Fruit fly (Drosophila melanogaster) whole organism, embryonic: ENCODE measurements around the gene CG6738.

Source experiments
- BEAF-32 ChIP-seq: fragments of 200-800 bp; sonication (Bioruptor generic); optimal IDR thresholded peaks from 3 replicates; lab custom pipeline; 2017; ENCODE audit warnings: missing biosample characterization, missing genetic modification characterization, mild to moderate bottlenecking, moderate library complexity, missing genetic modification reagents
- CG12219 ChIP-seq: fragments of 200-800 bp; sonication (Bioruptor generic); optimal IDR thresholded peaks from 3 replicates; lab custom pipeline; 2018; ENCODE audit warnings: missing biosample characterization, mild to moderate bottlenecking, missing genetic modification characterization
- CG13775 ChIP-seq: fragments of 200-800 bp; sonication (Bioruptor generic); optimal IDR thresholded peaks from 3 replicates; lab custom pipeline; 2017; ENCODE audit warnings: missing biosample characterization, mild to moderate bottlenecking, missing genetic modification characterization
- CG17385 ChIP-seq: fragments of 200-800 bp; sonication (Bioruptor generic); optimal IDR thresholded peaks from 3 replicates; lab custom pipeline; 2018; ENCODE audit warnings: missing biosample characterization, mild to moderate bottlenecking, missing genetic modification characterization
- CG17568 ChIP-seq: fragments of 200-800 bp; sonication (Bioruptor generic); optimal IDR thresholded peaks from 2 replicates; lab custom pipeline; 2018; ENCODE audit warnings: missing biosample characterization, mild to moderate bottlenecking, missing genetic modification characterization, moderate library complexity
- CG2202 ChIP-seq: fragments of 200-800 bp; sonication (Bioruptor generic); optimal IDR thresholded peaks from 2 replicates; lab custom pipeline; 2018; ENCODE audit warnings: missing biosample characterization, mild to moderate bottlenecking, missing genetic modification characterization
- CG31224 ChIP-seq: fragments of 200-800 bp; sonication (Bioruptor generic); IDR thresholded peaks from 2 replicates; pipeline ENCODE4 v1.3.6; 2022; ENCODE audit warnings: missing biosample characterization, missing genetic modification characterization
- CG31441 ChIP-seq: fragments of 200-800 bp; sonication (Bioruptor generic); IDR thresholded peaks from 2 replicates; pipeline ENCODE4 v1.3.6; 2022; ENCODE audit warnings: missing biosample characterization, missing genetic modification characterization
- CG3163 ChIP-seq: fragments of 200-800 bp; sonication (Bioruptor generic); optimal IDR thresholded peaks from 3 replicates; lab custom pipeline; 2016; ENCODE audit warnings: missing biosample characterization, missing genetic modification characterization
- CG32532 ChIP-seq: fragments of 200-800 bp; sonication (Bioruptor generic); IDR thresholded peaks from 2 replicates; pipeline ENCODE4 v1.3.6; 2022; ENCODE audit warnings: missing biosample characterization, missing genetic modification characterization
- CG33213 ChIP-seq: fragments of 200-800 bp; sonication (Bioruptor generic); optimal IDR thresholded peaks from 3 replicates; lab custom pipeline; 2016; ENCODE audit warnings: missing biosample characterization, missing genetic modification characterization
- CG3838 ChIP-seq: fragments of 200-800 bp; sonication (Bioruptor generic); optimal IDR thresholded peaks from 3 replicates; lab custom pipeline; 2016; ENCODE audit warnings: missing biosample characterization, missing genetic modification characterization
- CG43689 ChIP-seq: fragments of 200-800 bp; sonication (Bioruptor generic); IDR thresholded peaks from 2 replicates; pipeline ENCODE4 v1.3.6; 2022; ENCODE audit warnings: missing biosample characterization, missing genetic modification characterization
- CG7372 ChIP-seq: fragments of 200-800 bp; sonication (Bioruptor generic); IDR thresholded peaks from 2 replicates; pipeline ENCODE4 v1.3.6; 2022; ENCODE audit warnings: missing biosample characterization, missing genetic modification characterization
- CG7839 ChIP-seq: fragments of 200-800 bp; sonication (Bioruptor generic); optimal IDR thresholded peaks from 3 replicates; lab custom pipeline; 2018; ENCODE audit warnings: missing biosample characterization, mild to moderate bottlenecking, missing genetic modification characterization, moderate library complexity
- CG9797 ChIP-seq: fragments of 200-800 bp; sonication (Bioruptor generic); optimal IDR thresholded peaks from 3 replicates; lab custom pipeline; 2018; ENCODE audit warnings: missing biosample characterization, mild to moderate bottlenecking, missing genetic modification characterization
- CG9817 ChIP-seq: fragments of 200-800 bp; sonication (Bioruptor generic); optimal IDR thresholded peaks from 2 replicates; lab custom pipeline; 2018; ENCODE audit warnings: missing biosample characterization, mild to moderate bottlenecking, missing genetic modification characterization, moderate library complexity
- Camta ChIP-seq: fragments of 200-800 bp; sonication (Bioruptor generic); optimal IDR thresholded peaks from 2 replicates; lab custom pipeline; 2016; ENCODE audit warnings: missing biosample characterization, missing genetic modification characterization
- D ChIP-seq, 2 experiments: fragments of 200-800 bp in 1 of 2; fragments of >200 bp in 1 of 2; sonication (Bioruptor generic) in 1 of 2; optimal IDR thresholded peaks; 2 replicates in 1 of 2; 3 replicates in 1 of 2; lab custom pipeline; 2017; ENCODE audit warnings: mild to moderate bottlenecking in 1 of 2, missing biosample characterization in 1 of 2, missing genetic modification characterization in 1 of 2, missing genetic modification reagents in 1 of 2
- Dad ChIP-seq: fragments of 200-800 bp; sonication (Bioruptor generic); optimal IDR thresholded peaks from 3 replicates; lab custom pipeline; 2016; ENCODE audit warnings: missing biosample characterization, missing genetic modification characterization
- Gug ChIP-seq: fragments of 200-800 bp; sonication (Bioruptor generic); IDR thresholded peaks from 4 replicates; pipeline ENCODE4 v1.3.6; 2022; ENCODE audit warnings: missing biosample characterization, missing genetic modification characterization
- Kr ChIP-seq: fragments of 200-800 bp; sonication (Bioruptor generic); optimal IDR thresholded peaks from 2 replicates; lab custom pipeline; 2017; ENCODE audit warnings: missing biosample characterization, mild to moderate bottlenecking, missing genetic modification characterization
- Lim3 ChIP-seq: fragments of 200-800 bp; sonication (Bioruptor generic); IDR thresholded peaks from 2 replicates; pipeline ENCODE4 v1.3.6; 2022; ENCODE audit warnings: missing biosample characterization, missing genetic modification characterization
- NC2α ChIP-seq: fragments of 200-800 bp; sonication (Bioruptor generic); optimal IDR thresholded peaks from 2 replicates; lab custom pipeline; 2016; ENCODE audit warnings: missing biosample characterization, missing genetic modification characterization
- Nf-YB ChIP-seq: fragments of 200-800 bp; sonication (Bioruptor generic); optimal IDR thresholded peaks from 3 replicates; lab custom pipeline; 2019; ENCODE audit warnings: missing biosample characterization, mild to moderate bottlenecking, missing genetic modification characterization, moderate library complexity
- Rx ChIP-seq: fragments of 200-800 bp; sonication (Bioruptor generic); IDR thresholded peaks from 2 replicates; pipeline ENCODE4 v1.3.6; 2022; ENCODE audit warnings: missing biosample characterization, missing genetic modification characterization
- Sry-β ChIP-seq: fragments of 200-800 bp; sonication (Bioruptor generic); optimal IDR thresholded peaks from 2 replicates; lab custom pipeline; 2018; ENCODE audit warnings: missing biosample characterization, mild to moderate bottlenecking, missing genetic modification characterization, moderate library complexity
- Sry-δ ChIP-seq: fragments of 200-800 bp; sonication (Bioruptor generic); optimal IDR thresholded peaks from 2 replicates; lab custom pipeline; 2016; ENCODE audit warnings: missing biosample characterization, missing genetic modification characterization
- Ssrp ChIP-seq: fragments of 200-800 bp; sonication (Bioruptor generic); optimal IDR thresholded peaks from 2 replicates; lab custom pipeline; 2018; ENCODE audit warnings: missing biosample characterization, mild to moderate bottlenecking, missing genetic modification characterization, moderate library complexity
- Tbp ChIP-seq: fragments of >200 bp; optimal IDR thresholded peaks from 2 replicates; lab custom pipeline; 2018; ENCODE audit warnings: missing biosample characterization, missing genetic modification characterization
- ab ChIP-seq: fragments of 200-800 bp; sonication (Bioruptor generic); optimal IDR thresholded peaks from 2 replicates; lab custom pipeline; 2016; ENCODE audit warnings: missing biosample characterization, missing genetic modification characterization
- ac ChIP-seq: fragments of 200-800 bp; sonication (Bioruptor generic); optimal IDR thresholded peaks from 3 replicates; lab custom pipeline; 2017; ENCODE audit warnings: missing biosample characterization, mild to moderate bottlenecking, missing genetic modification characterization
- eve ChIP-seq, 2 experiments: fragments of >200 bp; optimal IDR thresholded peaks; 2 replicates each; lab custom pipeline; 2017; ENCODE audit warnings: missing biosample characterization in 2 of 2, missing genetic modification characterization in 2 of 2
- eyg ChIP-seq: fragments of 200-800 bp; sonication (Bioruptor generic); optimal IDR thresholded peaks from 3 replicates; lab custom pipeline; 2016; ENCODE audit warnings: missing biosample characterization, missing genetic modification characterization
- fd102C ChIP-seq: fragments of 200-800 bp; sonication (Bioruptor generic); optimal IDR thresholded peaks from 2 replicates; lab custom pipeline; 2018; ENCODE audit warnings: missing biosample characterization, mild to moderate bottlenecking, missing genetic modification characterization, moderate library complexity
- fd96Cb ChIP-seq: fragments of 200-800 bp; sonication (Bioruptor generic); optimal IDR thresholded peaks from 2 replicates; lab custom pipeline; 2018; ENCODE audit warnings: missing biosample characterization, mild to moderate bottlenecking, missing genetic modification characterization, moderate library complexity
- gce ChIP-seq: fragments of 200-800 bp; sonication (Bioruptor generic); IDR thresholded peaks from 3 replicates; pipeline ENCODE4 v1.3.6; 2022; ENCODE audit warnings: missing biosample characterization, missing genetic modification characterization
- grau ChIP-seq: fragments of 200-800 bp; optimal IDR thresholded peaks from 3 replicates; lab custom pipeline; 2019; ENCODE audit warnings: missing biosample characterization, mild to moderate bottlenecking, missing genetic modification characterization, moderate library complexity
- hb ChIP-seq: fragments of 200-800 bp; sonication (Bioruptor generic); IDR thresholded peaks from 3 replicates; pipeline ENCODE4 v1.3.6; 2022; ENCODE audit warnings: missing biosample characterization, missing genetic modification characterization; ENCODE audit not compliant: partially characterized antibody
- her ChIP-seq: fragments of 200-800 bp; sonication (Bioruptor generic); optimal IDR thresholded peaks from 2 replicates; lab custom pipeline; 2016; ENCODE audit warnings: missing biosample characterization, missing genetic modification characterization
- jing ChIP-seq: fragments of 200-800 bp; sonication (Bioruptor generic); optimal IDR thresholded peaks from 2 replicates; lab custom pipeline; 2018; ENCODE audit warnings: missing biosample characterization, mild to moderate bottlenecking, missing genetic modification characterization
- jumu ChIP-seq: fragments of 200-800 bp; sonication (Bioruptor generic); optimal IDR thresholded peaks from 3 replicates; lab custom pipeline; 2016; ENCODE audit warnings: missing biosample characterization, missing genetic modification characterization
- knrl ChIP-seq: fragments of 200-800 bp; sonication (Bioruptor generic); IDR thresholded peaks from 3 replicates; pipeline ENCODE4 v1.3.6; 2022; ENCODE audit warnings: missing biosample characterization, missing genetic modification characterization; ENCODE audit not compliant: partially characterized antibody
- odd ChIP-seq: fragments of 200-800 bp; sonication (Bioruptor generic); optimal IDR thresholded peaks from 2 replicates; lab custom pipeline; 2017; ENCODE audit warnings: missing biosample characterization, mild to moderate bottlenecking, missing genetic modification characterization
- prd ChIP-seq, 3 experiments: fragments of >200 bp in 2 of 3; fragments of 200-800 bp in 1 of 3; sonication (Bioruptor generic) in 1 of 3; optimal IDR thresholded peaks in 2 of 3; IDR thresholded peaks in 1 of 3; 2 replicates in 2 of 3; 3 replicates in 1 of 3; pipeline versions ENCODE4 v1.3.6 to Lab custom; 2017 to 2022; ENCODE audit warnings: missing biosample characterization in 1 of 3, missing genetic modification characterization in 1 of 3
- sens-2 ChIP-seq: fragments of 200-800 bp; sonication (Bioruptor generic); IDR thresholded peaks from 2 replicates; pipeline ENCODE4 v1.3.6; 2022; ENCODE audit warnings: missing biosample characterization, missing genetic modification characterization
- sqz ChIP-seq: fragments of 200-800 bp; sonication (Bioruptor generic); optimal IDR thresholded peaks from 3 replicates; lab custom pipeline; 2018; ENCODE audit warnings: missing biosample characterization, mild to moderate bottlenecking, missing genetic modification characterization
- sr ChIP-seq: fragments of 200-800 bp; sonication (Bioruptor generic); IDR thresholded peaks from 3 replicates; pipeline ENCODE4 v1.3.6; 2022; ENCODE audit warnings: missing biosample characterization, missing genetic modification characterization
- tna ChIP-seq: fragments of 200-800 bp; sonication (Bioruptor generic); IDR thresholded peaks from 2 replicates; pipeline ENCODE4 v1.3.6; 2022; ENCODE audit warnings: missing biosample characterization, missing genetic modification characterization; ENCODE audit not compliant: partially characterized antibody

The CG6738 gene

DNA sequence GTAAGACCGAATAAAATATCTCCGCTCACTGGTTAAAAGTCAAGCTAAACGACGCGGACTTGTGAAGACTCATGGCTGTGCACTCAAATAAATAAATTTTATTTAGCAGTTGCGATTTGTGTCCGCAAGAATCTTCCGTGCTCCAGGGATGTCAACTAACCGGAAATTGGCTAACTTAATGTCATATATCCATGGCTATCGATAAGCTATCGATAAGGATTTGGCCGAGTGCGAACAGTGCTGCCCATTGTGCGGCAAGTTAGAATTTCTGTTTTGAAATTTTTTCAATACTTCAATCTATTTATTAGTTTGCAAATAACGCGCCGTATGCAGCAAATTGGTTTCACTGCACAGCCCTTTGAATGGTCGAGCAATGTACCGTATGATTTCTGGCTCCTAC is 45.4 kb upstream of the CG6738 start, which contains the start of gene p53 (continued):
- TF ChIP-seq CG7839 (tag; lab: Kevin White, UChicago) (peak; percentile 67), jumu (GFP tag; lab: Kevin White, UChicago) (no peak), CG17385 (peak; percentile 72), sens-2 (peak; percentile 47; the same call in 1 of the 2 replicates), CG43689 (GFP tag; lab: Robert Waterston, UW) (no peak; the same call in 1 of the 2 replicates), CG2202 (tag; lab: Kevin White, UChicago) (peak; percentile 60), eyg (GFP tag; lab: Kevin White, UChicago) (peak; percentile 68), CG12219 (GFP tag; lab: Kevin White, UChicago) (peak; percentile 74), CG3838 (GFP tag; lab: Kevin White, UChicago) (peak; percentile 38), grau (tag; lab: Kevin White, UChicago) (peak; percentile 67), NC2α (GFP tag; lab: Kevin White, UChicago) (peak; percentile 32), prd (optimal IDR thresholded peaks at IDR 0.05; lab: Kevin White, UChicago) (no peak), prd (GFP tag; IDR thresholded peaks at IDR 0.05; lab: Robert Waterston, UW) (peak; percentile 46; the same call in 2 of the 3 replicates), CG13775 (GFP tag; lab: Kevin White, UChicago) (peak; percentile 85), odd (GFP tag; lab: Kevin White, UChicago) (peak; percentile 74), sqz (GFP tag; lab: Kevin White, UChicago) (peak; percentile 45), jing (GFP tag; lab: Kevin White, UChicago) (peak; percentile 34), sr (GFP tag; lab: Robert Waterston, UW) (peak; percentile 71; the same call in 1 of the 3 replicates), D (optimal IDR thresholded peaks at IDR 0.05; lab: Kevin White, UChicago) (no peak), D (GFP tag; optimal IDR thresholded peaks at IDR 0.05; lab: Kevin White, UChicago) (peak; percentile 62), CG31224 (GFP tag; lab: Robert Waterston, UW) (0 out of 2 replicates have a peak, but pooled peaks have one; percentile 32), her (peak; percentile 68), Ssrp (tag; lab: Kevin White, UChicago) (peak; percentile 48), ac (GFP tag; lab: Kevin White, UChicago) (peak; percentile 16), Kr (GFP tag; lab: Kevin White, UChicago) (no peak), CG33213 (GFP tag; lab: Kevin White, UChicago) (peak; percentile 88), Rx (peak; percentile 68), Lim3 (GFP tag; lab: Robert Waterston, UW) (no peak), CG17568 (GFP tag; lab: Kevin White, UChicago) (no peak), Dad (GFP tag; lab: Kevin White, UChicago) (peak; percentile 75), gce (GFP tag; lab: Robert Waterston, UW) (0 out of 3 replicates have a peak, but pooled peaks have one; percentile 41), CG7372 (GFP tag; lab: Robert Waterston, UW) (peak; percentile 49; the same call in 1 of the 2 replicates), Gug (GFP tag; lab: Robert Waterston, UW) (no peak), fd96Cb (peak; percentile 27), Sry-δ (GFP tag; lab: Kevin White, UChicago) (peak; percentile 74), eve (GFP tag; optimal IDR thresholded peaks at IDR 0.05; lab: Kevin White, UChicago) (no peak), Tbp (GFP tag; lab: Kevin White, UChicago) (no peak), CG32532 (GFP tag; lab: Robert Waterston, UW) (peak; percentile 80), hb (GFP tag; lab: Robert Waterston, UW) (peak; percentile 75; the same call in 2 of the 3 replicates), ab (GFP tag; lab: Kevin White, UChicago) (no peak), BEAF-32 (GFP tag; lab: Kevin White, UChicago) (peak; percentile 79), CG9817 (tag; lab: Kevin White, UChicago) (peak; percentile 66), CG3163 (GFP tag; lab: Kevin White, UChicago) (peak; percentile 54), Camta (peak; percentile 83), Sry-β (GFP tag; lab: Kevin White, UChicago) (peak; percentile 36), Nf-YB (GFP tag; lab: Kevin White, UChicago) (peak; percentile 50), fd102C (GFP tag; lab: Kevin White, UChicago) (no peak), tna (GFP tag; lab: Robert Waterston, UW) (peak; percentile 57; the same call in 1 of the 2 replicates), CG9797 (GFP tag; lab: Kevin White, UChicago) (peak; percentile 40), knrl (GFP tag; lab: Robert Waterston, UW) (peak; percentile 74; the same call in 2 of the 3 replicates), CG31441 (GFP tag; lab: Robert Waterston, UW) (peak; percentile 75)
